Fruit fly (Drosophila melanogaster): Measurements from ENCODE around the gene Samuel.

Gene Samuel

dm6 chr2L:10987370-10987853 is 79.4 kb downstream of the Samuel start, which contains the start of the genes piwi and CG12253:
piwi (minus strand) TSS chr2L:10987420.
CG12253 (plus strand) TSS chr2L:10987806.
- TF ChIP-seq CG32772 (GFP tag; IDR thresholded peaks at IDR 0.05) = no peak
- peak; percentile 70 for TF ChIP-seq D19A (tag; optimal IDR thresholded peaks at IDR 0.05)
- TF ChIP-seq Rx (GFP tag; IDR thresholded peaks at IDR 0.05) = no peak
- peak; percentile 39 for TF ChIP-seq zf30C (GFP tag; optimal IDR thresholded peaks at IDR 0.05)
- TF ChIP-seq dmrt99B (tag; optimal IDR thresholded peaks at IDR 0.05) = no peak
- no peak for TF ChIP-seq CG8281 (tag; optimal IDR thresholded peaks at IDR 0.05)
- TF ChIP-seq CG8359 (GFP tag; optimal IDR thresholded peaks at IDR 0.05; ENCODE audit: borderline replicate concordance) = no peak
- TF ChIP-seq CG18764 (GFP tag; optimal IDR thresholded peaks at IDR 0.05) = peak; percentile 90
- TF ChIP-seq CG5953 (GFP tag; IDR thresholded peaks at IDR 0.05) = no peak
- no peak for TF ChIP-seq tll (GFP tag; optimal IDR thresholded peaks at IDR 0.05)
- TF ChIP-seq ewg (GFP tag; optimal IDR thresholded peaks at IDR 0.05) = peak; percentile 64
- TF ChIP-seq Six4 (GFP tag; optimal IDR thresholded peaks at IDR 0.05) = peak; percentile 37
- no peak for TF ChIP-seq bbx (GFP tag; IDR thresholded peaks at IDR 0.05; ENCODE audit: partially characterized antibody)
- TF ChIP-seq CG7271 (tag; optimal IDR thresholded peaks at IDR 0.05) = no peak
- TF ChIP-seq ato (GFP tag; IDR thresholded peaks at IDR 0.05; ENCODE audit: partially characterized antibody) = no peak
- TF ChIP-seq chinmo (GFP tag; IDR thresholded peaks at IDR 0.05; ENCODE audit: partially characterized antibody) = no peak
- TF ChIP-seq CG4730 (GFP tag; IDR thresholded peaks at IDR 0.05) = no peak
- TF ChIP-seq br (optimal IDR thresholded peaks at IDR 0.05) = no peak
- TF ChIP-seq ara (GFP tag; IDR thresholded peaks at IDR 0.05) = no peak
- TF ChIP-seq CG13296 (GFP tag; optimal IDR thresholded peaks at IDR 0.05) = peak; percentile 17
- TF ChIP-seq CG12299 (tag; optimal IDR thresholded peaks at IDR 0.05) = peak; percentile 69
- peak; percentile 20 for TF ChIP-seq Fer1 (GFP tag; optimal IDR thresholded peaks at IDR 0.05)
- TF ChIP-seq CG15011 (GFP tag; optimal IDR thresholded peaks at IDR 0.05) = no peak
- TF ChIP-seq CG14860 (GFP tag; IDR thresholded peaks at IDR 0.05; ENCODE audit: partially characterized antibody) = no peak
- no peak for TF ChIP-seq unc-4 (GFP tag; IDR thresholded peaks at IDR 0.05; ENCODE audit: partially characterized antibody)
- TF ChIP-seq CG1529 (GFP tag; optimal IDR thresholded peaks at IDR 0.05) = peak; percentile 61
- peak; percentile 94 for TF ChIP-seq Ssrp (tag; optimal IDR thresholded peaks at IDR 0.05)
- TF ChIP-seq Nf-YC (tag; optimal IDR thresholded peaks at IDR 0.05) = no peak
- peak; percentile 29 for TF ChIP-seq kay (GFP tag; optimal IDR thresholded peaks at IDR 0.05)
- TF ChIP-seq CG2875 (GFP tag; optimal IDR thresholded peaks at IDR 0.05) = peak; percentile 57
- no peak; the same call in 2 of the 3 replicates for TF ChIP-seq CG11456 (GFP tag; IDR thresholded peaks at IDR 0.05)
- no peak for TF ChIP-seq ftz-f1 (GFP tag; optimal IDR thresholded peaks at IDR 0.05)
- TF ChIP-seq rib (GFP tag; IDR thresholded peaks at IDR 0.05) = 0 out of 2 replicates have a peak, but pooled peaks have one; percentile 37
- peak; percentile 49 for TF ChIP-seq MBD-R2 (GFP tag; IDR thresholded peaks at IDR 0.05)
- no peak for TF ChIP-seq tna (GFP tag; IDR thresholded peaks at IDR 0.05; ENCODE audit: partially characterized antibody)
- TF ChIP-seq Oaz (GFP tag; IDR thresholded peaks at IDR 0.05) = 0 out of 2 replicates have a peak, but pooled peaks have one; percentile 39
- TF ChIP-seq CG3847 (GFP tag; IDR thresholded peaks at IDR 0.05) = peak; percentile 84
- no peak for TF ChIP-seq CG11504 (tag; optimal IDR thresholded peaks at IDR 0.05)
- TF ChIP-seq Elba2 (GFP tag; optimal IDR thresholded peaks at IDR 0.05) = no peak
- TF ChIP-seq CG8290 (GFP tag; optimal IDR thresholded peaks at IDR 0.05) = peak; percentile 33
- TF ChIP-seq CG8290 (tag; optimal IDR thresholded peaks at IDR 0.05) = no peak
- no peak for TF ChIP-seq CG12744 (GFP tag; optimal IDR thresholded peaks at IDR 0.05)
- TF ChIP-seq CG10959 (GFP tag; IDR thresholded peaks at IDR 0.05) = peak; percentile 33; the same call in 1 of the 2 replicates
- no peak for TF ChIP-seq slp2 (GFP tag; optimal IDR thresholded peaks at IDR 0.05)
- TF ChIP-seq cas (GFP tag; IDR thresholded peaks at IDR 0.05) = no peak
- peak; percentile 47 for TF ChIP-seq Fer3 (tag; optimal IDR thresholded peaks at IDR 0.05)
- TF ChIP-seq CG16863 (GFP tag; optimal IDR thresholded peaks at IDR 0.05) = peak; percentile 23
- TF ChIP-seq dimm (GFP tag; IDR thresholded peaks at IDR 0.05) = no peak
- no peak for TF ChIP-seq C15 (GFP tag; IDR thresholded peaks at IDR 0.05)
- no peak for TF ChIP-seq Lpt (GFP tag; optimal IDR thresholded peaks at IDR 0.05)
- TF ChIP-seq fu2 (GFP tag; optimal IDR thresholded peaks at IDR 0.05) = peak; percentile 35

Data from whole organism, embryonic.